Worm (Caenorhabditis elegans) whole organism, L4 larva: ENCODE measurements around the gene D1054.5.
A peak's percentile ranks its signal among the peaks of the same experiment; 100 is the strongest.

Experiments used
- D1046.2 ChIP-seq: fragments of 200-800 bp; sonication (Bioruptor generic); IDR thresholded peaks from 2 replicates; pipeline ENCODE4 v1.3.6; 2022; ENCODE audit warnings: missing genetic modification characterization, missing compliant biosample characterization
- F26F4.8 ChIP-seq: fragments of 200-800 bp; sonication (Bioruptor generic); conservative IDR thresholded peaks from 2 replicates; pipeline ENCODE4 v1.3.6; 2022; ENCODE audit warnings: missing genetic modification characterization, missing compliant biosample characterization
- T20F7.1 ChIP-seq: fragments of 200-800 bp; sonication (Bioruptor generic); optimal IDR thresholded peaks from 2 replicates; lab custom pipeline; 2018; ENCODE audit warnings: mild to moderate bottlenecking, missing genetic modification characterization, missing compliant biosample characterization
- T26A8.4 ChIP-seq: fragments of 200-800 bp; sonication (Bioruptor generic); IDR thresholded peaks from 2 replicates; pipeline ENCODE4 v1.3.6; 2022; ENCODE audit warnings: missing genetic modification characterization, missing compliant biosample characterization
- Y48G9A.11 ChIP-seq: fragments of 200-800 bp; sonication (Bioruptor generic); IDR thresholded peaks from 2 replicates; pipeline ENCODE4 v1.3.6; 2022; ENCODE audit warnings: missing genetic modification reagents, missing genetic modification characterization, missing compliant biosample characterization
- Y5F2A.4 ChIP-seq: fragments of 200-800 bp; sonication (Bioruptor generic); optimal IDR thresholded peaks from 2 replicates; lab custom pipeline; 2018; ENCODE audit warnings: mild to moderate bottlenecking, missing genetic modification characterization, missing compliant biosample characterization
- aha-1 ChIP-seq: fragments of 150-350 bp; peaks from one replicate; lab custom pipeline; 2014; ENCODE audit warnings: missing biosample characterization, missing genetic modification characterization
- ceh-20 ChIP-seq: fragments of 200-800 bp; sonication (Bioruptor generic); IDR thresholded peaks from 2 replicates; pipeline ENCODE4 v1.3.6; 2022; ENCODE audit warnings: missing genetic modification reagents, missing genetic modification characterization, missing compliant biosample characterization
- ceh-28 ChIP-seq: fragments of 150-350 bp; optimal IDR thresholded peaks from 2 replicates; lab custom pipeline; 2014; ENCODE audit warnings: missing biosample characterization, missing genetic modification reagents, missing genetic modification characterization
- ceh-32 ChIP-seq: sonication (generic microtip); optimal IDR thresholded peaks from 2 replicates; lab custom pipeline; 2016; ENCODE audit warnings: mild to moderate bottlenecking, missing genetic modification characterization, missing compliant biosample characterization; ENCODE audit not compliant: poor library complexity
- ceh-82 ChIP-seq: sonication (generic microtip); optimal IDR thresholded peaks from 2 replicates; lab custom pipeline; 2017; ENCODE audit warnings: missing biosample characterization, missing genetic modification characterization
- ctbp-1 ChIP-seq: fragments of 200-800 bp; sonication (Bioruptor generic); IDR thresholded peaks from 2 replicates; pipeline ENCODE4 v1.3.6; 2022; ENCODE audit warnings: missing genetic modification reagents, missing genetic modification characterization, missing compliant biosample characterization
- dmd-8 ChIP-seq: fragments of 200-800 bp; sonication (Bioruptor generic); IDR thresholded peaks from 2 replicates; pipeline ENCODE4 v1.3.6; 2022; ENCODE audit warnings: missing genetic modification characterization, missing compliant biosample characterization
- dpl-1 ChIP-seq: fragments of 150-350 bp; optimal IDR thresholded peaks from 2 replicates; lab custom pipeline; 2014; ENCODE audit warnings: missing biosample characterization, missing genetic modification reagents, missing genetic modification characterization
- egl-27 ChIP-seq: sonication (generic microtip); optimal IDR thresholded peaks from 3 replicates; lab custom pipeline; 2017; ENCODE audit warnings: missing biosample characterization, missing genetic modification reagents, missing genetic modification characterization
- egl-43 ChIP-seq: fragments of 200-800 bp; sonication (Bioruptor generic); IDR thresholded peaks from 2 replicates; pipeline ENCODE4 v1.3.6; 2022; ENCODE audit warnings: missing genetic modification reagents, missing genetic modification characterization, missing compliant biosample characterization
- hlh-30 ChIP-seq: sonication (generic microtip); optimal IDR thresholded peaks from 2 replicates; lab custom pipeline; 2017; ENCODE audit warnings: antibody characterized with exemption, mild to moderate bottlenecking, missing genetic modification characterization, missing compliant biosample characterization; ENCODE audit not compliant: insufficient read depth
- jun-1 ChIP-seq: fragments of 150-350 bp; optimal IDR thresholded peaks from 2 replicates; lab custom pipeline; 2014; ENCODE audit warnings: missing biosample characterization, missing genetic modification reagents, missing genetic modification characterization
- madf-5 ChIP-seq, 2 experiments: fragments of 200-800 bp; sonication (Bioruptor generic); IDR thresholded peaks; 2 replicates each; pipeline ENCODE4 v1.3.6; 2022; ENCODE audit warnings: missing compliant biosample characterization in 2 of 2, missing genetic modification characterization in 2 of 2
- mdl-1 ChIP-seq, 2 experiments: fragments of 150-350 bp in 1 of 2; sonication (generic microtip) in 1 of 2; optimal IDR thresholded peaks; 2 replicates each; lab custom pipeline; 2014 to 2017; ENCODE audit warnings: missing biosample characterization in 2 of 2, missing genetic modification characterization in 2 of 2
- mep-1 ChIP-seq: fragments of 150-350 bp; sonication (generic microtip); optimal IDR thresholded peaks from 3 replicates; lab custom pipeline; 2014; ENCODE audit warnings: missing biosample characterization, missing genetic modification characterization
- mxl-2 ChIP-seq: fragments of 200-800 bp; sonication (Bioruptor generic); conservative IDR thresholded peaks from 2 replicates; pipeline ENCODE4 v1.3.6; 2022; ENCODE audit warnings: missing genetic modification reagents, missing genetic modification characterization, missing compliant biosample characterization
- mxl-3 ChIP-seq: fragments of 200-800 bp; sonication (Bioruptor generic); optimal IDR thresholded peaks from 2 replicates; lab custom pipeline; 2018; ENCODE audit warnings: mild to moderate bottlenecking, missing genetic modification characterization, missing compliant biosample characterization
- nhr-237 ChIP-seq: sonication (generic microtip); optimal IDR thresholded peaks from 2 replicates; lab custom pipeline; 2017; ENCODE audit warnings: missing biosample characterization, missing genetic modification characterization
- nhr-25 ChIP-seq: sonication (generic microtip); optimal IDR thresholded peaks from 2 replicates; lab custom pipeline; 2017; ENCODE audit warnings: missing genetic modification characterization, mild to moderate bottlenecking, missing compliant biosample characterization, antibody characterized with exemption, moderate library complexity, borderline replicate concordance; ENCODE audit not compliant: insufficient read depth
- nhr-28 ChIP-seq: fragments of 150-350 bp; optimal IDR thresholded peaks from 2 replicates; lab custom pipeline; 2014; ENCODE audit warnings: missing biosample characterization, missing genetic modification characterization
- nhr-6 ChIP-seq: fragments of 150-350 bp; optimal IDR thresholded peaks from 2 replicates; lab custom pipeline; 2014; ENCODE audit warnings: missing biosample characterization, missing genetic modification characterization
- nhr-77 ChIP-seq: fragments of 150-350 bp; optimal IDR thresholded peaks from 2 replicates; lab custom pipeline; 2014; ENCODE audit warnings: missing biosample characterization, missing genetic modification characterization
- php-3 ChIP-seq: fragments of 200-800 bp; sonication (Bioruptor generic); IDR thresholded peaks from 2 replicates; pipeline ENCODE4 v1.3.6; 2022; ENCODE audit warnings: missing genetic modification reagents, missing genetic modification characterization, missing compliant biosample characterization
- rbr-2 ChIP-seq: sonication (generic microtip); optimal IDR thresholded peaks from 2 replicates; lab custom pipeline; 2016; ENCODE audit warnings: missing genotype, missing genetic modification characterization, missing compliant biosample characterization
- saeg-2 ChIP-seq: fragments of 200-800 bp; sonication (Bioruptor generic); IDR thresholded peaks from 2 replicates; pipeline ENCODE4 v1.3.6; 2022; ENCODE audit warnings: missing genetic modification reagents, missing genetic modification characterization, missing compliant biosample characterization
- sdz-12 ChIP-seq: fragments of 200-800 bp; sonication (Bioruptor generic); optimal IDR thresholded peaks from 2 replicates; lab custom pipeline; 2018; ENCODE audit warnings: mild to moderate bottlenecking, missing genetic modification characterization, missing compliant biosample characterization
- snpc-1.2 ChIP-seq: fragments of 200-800 bp; sonication (Bioruptor generic); IDR thresholded peaks from 2 replicates; pipeline ENCODE4 v1.3.6; 2022; ENCODE audit warnings: missing genetic modification reagents, missing genetic modification characterization, missing compliant biosample characterization
- unc-62 ChIP-seq, 3 experiments: fragments of 150-350 bp in 1 of 3; sonication (generic microtip); optimal IDR thresholded peaks in 2 of 3; peaks in 1 of 3; 1 replicate in 1 of 3; 2 replicates in 2 of 3; lab custom pipeline; 2014 to 2017; ENCODE audit warnings: missing biosample characterization in 3 of 3, missing genetic modification characterization in 3 of 3, missing genetic modification reagents in 3 of 3, missing genotype in 1 of 3
- zag-1 ChIP-seq: fragments of 150-350 bp; optimal IDR thresholded peaks from 2 replicates; lab custom pipeline; 2014; ENCODE audit warnings: missing biosample characterization, missing genetic modification characterization
- zfp-3 ChIP-seq: fragments of 200-800 bp; sonication (Bioruptor generic); conservative IDR thresholded peaks from 2 replicates; pipeline ENCODE4 v1.3.6; 2022; ENCODE audit warnings: missing genetic modification reagents, missing genetic modification characterization, missing compliant biosample characterization
- ztf-7 ChIP-seq: fragments of 150-350 bp; optimal IDR thresholded peaks from 2 replicates; lab custom pipeline; 2014; ENCODE audit warnings: missing biosample characterization, missing genetic modification characterization

D1054.5 gene

ce11 chrV:10762695-10763094, 13.7 kb downstream of the D1054.5 start, which contains the start of gene sre-6:
Gene sre-6 (minus strand): TSS chrV:10762795.
- no peak for TF ChIP-seq madf-5 (GFP tag; IDR thresholded peaks at IDR 0.05; lab: Robert Waterston, UW)
- no peak for TF ChIP-seq php-3
- no peak for TF ChIP-seq ceh-82 (tag; lab: Kevin White, UChicago)
- no peak for TF ChIP-seq dpl-1 (GFP tag; lab: Kevin White, UChicago)
- TF ChIP-seq zag-1 = no peak
- TF ChIP-seq Y5F2A.4 (GFP tag; lab: Kevin White, UChicago) = no peak
- TF ChIP-seq F26F4.8 = no peak
- no peak for TF ChIP-seq nhr-28 (tag; lab: Kevin White, UChicago)
- no peak for TF ChIP-seq ceh-20 (GFP tag; lab: Robert Waterston, UW)
- no peak for TF ChIP-seq mxl-2 (GFP tag; lab: Robert Waterston, UW)
- no peak for TF ChIP-seq sdz-12
- TF ChIP-seq snpc-1.2 = no peak
- no peak for TF ChIP-seq nhr-77 (tag; lab: Kevin White, UChicago)

DNA sequence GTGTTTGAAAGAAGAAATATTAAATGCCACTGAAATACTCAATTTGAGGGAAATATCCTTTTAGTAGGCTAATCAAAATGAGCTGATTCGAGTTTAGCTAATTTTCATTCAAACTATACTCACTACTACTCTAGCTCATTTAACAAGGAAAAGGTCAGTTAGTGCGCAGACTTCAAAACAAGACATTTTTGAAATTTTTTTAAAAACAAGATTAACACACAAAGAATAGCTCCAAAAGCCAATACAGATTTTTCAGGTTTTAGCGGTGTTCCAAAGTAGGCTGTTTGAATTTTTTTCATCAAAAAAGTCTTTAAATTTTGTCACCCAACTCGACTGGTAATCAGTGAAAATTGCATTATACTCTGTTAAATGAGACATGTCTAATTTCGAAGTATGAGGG, 15.5 kb downstream of the D1054.5 start:
- TF ChIP-seq sdz-12 (no peak), unc-62 (GFP tag; optimal IDR thresholded peaks at IDR 0.05 in 1 of 2; lab: Kevin White, UChicago) (peak in 1 of 2 experiments; percentile 94), unc-62 (tag; optimal IDR thresholded peaks at IDR 0.05; lab: Kevin White, UChicago) (no peak), T20F7.1 (GFP tag; lab: Kevin White, UChicago) (no peak), rbr-2 (no peak), zfp-3 (GFP tag; lab: Robert Waterston, UW) (no peak), mdl-1 (tag; optimal IDR thresholded peaks at IDR 0.05; lab: Kevin White, UChicago) (no peak), Y48G9A.11 (GFP tag; lab: Robert Waterston, UW) (no peak), egl-43 (no peak), nhr-25 (tag; lab: Kevin White, UChicago) (peak; percentile 31), nhr-6 (tag; lab: Kevin White, UChicago) (no peak), ceh-32 (tag; lab: Kevin White, UChicago) (no peak), nhr-237 (tag; lab: Kevin White, UChicago) (no peak), D1046.2 (GFP tag; lab: Robert Waterston, UW) (no peak), saeg-2 (GFP tag; lab: Robert Waterston, UW) (no peak), ztf-7 (tag; lab: Kevin White, UChicago) (no peak), jun-1 (tag; lab: Kevin White, UChicago) (no peak), ceh-28 (tag; lab: Kevin White, UChicago) (no peak)

DNA sequence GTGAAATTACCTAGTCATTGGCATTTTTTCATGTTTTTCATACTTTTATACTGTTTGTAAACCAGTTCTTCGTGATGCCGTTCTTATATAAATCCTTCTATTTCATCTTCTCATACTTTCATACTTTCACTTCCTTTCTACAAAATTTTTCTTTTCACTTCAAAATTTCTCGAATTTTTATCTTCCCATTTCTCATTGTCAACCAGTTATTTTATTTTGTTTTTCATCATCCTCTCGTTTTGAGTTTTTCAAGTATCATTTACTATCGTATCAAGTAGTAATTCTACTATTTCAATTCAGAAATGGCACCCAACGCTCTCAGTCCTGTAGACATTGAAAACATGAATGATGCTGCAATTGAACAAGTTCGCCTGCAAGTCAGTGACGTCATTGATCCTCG, 17.7 kb downstream of the D1054.5 start, which contains the start of gene F28H7.8:
TSS of gene F28H7.8 (plus strand) at position 301 of the 400 bp plus-strand sequence.
- no peak for TF ChIP-seq ctbp-1 (GFP tag; lab: Robert Waterston, UW)
- peak in 1 of 2 experiments; percentile 38 for TF ChIP-seq unc-62 (GFP tag; optimal IDR thresholded peaks at IDR 0.05 in 1 of 2; lab: Kevin White, UChicago)
- no peak for TF ChIP-seq unc-62 (tag; optimal IDR thresholded peaks at IDR 0.05; lab: Kevin White, UChicago)
- TF ChIP-seq, all 104 proteins: peak for 1

- TF ChIP-seq hlh-30 (tag; lab: Kevin White, UChicago) = peak; percentile 24
- peak; percentile 10 for TF ChIP-seq mep-1 (tag; lab: Kevin White, UChicago)
- TF ChIP-seq mxl-3 (GFP tag; lab: Kevin White, UChicago) = peak; percentile 3
- no peak for TF ChIP-seq T26A8.4 (GFP tag; lab: Robert Waterston, UW)
- no peak for TF ChIP-seq D1046.2 (GFP tag; lab: Robert Waterston, UW)
- peak; percentile 73 for TF ChIP-seq nhr-25 (tag; lab: Kevin White, UChicago)
- no peak for TF ChIP-seq jun-1 (tag; lab: Kevin White, UChicago)
- no peak for TF ChIP-seq egl-27 (tag; lab: Kevin White, UChicago)
- TF ChIP-seq mdl-1 (tag; optimal IDR thresholded peaks at IDR 0.05; lab: Kevin White, UChicago) = peak in 1 of 2 experiments; percentile 48
- TF ChIP-seq unc-62 (GFP tag; optimal IDR thresholded peaks at IDR 0.05 in 1 of 2; lab: Kevin White, UChicago) = peak in 1 of 2 experiments; percentile 44
- TF ChIP-seq unc-62 (tag; optimal IDR thresholded peaks at IDR 0.05; lab: Kevin White, UChicago) = no peak
- peak; percentile 22 for TF ChIP-seq aha-1
- peak; percentile 8 for TF ChIP-seq nhr-28 (tag; lab: Kevin White, UChicago)
- TF ChIP-seq dmd-8 (GFP tag; lab: Robert Waterston, UW) = no peak
Measured at ce11 chrV:10757128-10757527, 19.2 kb downstream of the D1054.5 start.
